Fruit fly (Drosophila melanogaster): ENCODE data around the gene Hsp68.

Gene Hsp68

DNA sequence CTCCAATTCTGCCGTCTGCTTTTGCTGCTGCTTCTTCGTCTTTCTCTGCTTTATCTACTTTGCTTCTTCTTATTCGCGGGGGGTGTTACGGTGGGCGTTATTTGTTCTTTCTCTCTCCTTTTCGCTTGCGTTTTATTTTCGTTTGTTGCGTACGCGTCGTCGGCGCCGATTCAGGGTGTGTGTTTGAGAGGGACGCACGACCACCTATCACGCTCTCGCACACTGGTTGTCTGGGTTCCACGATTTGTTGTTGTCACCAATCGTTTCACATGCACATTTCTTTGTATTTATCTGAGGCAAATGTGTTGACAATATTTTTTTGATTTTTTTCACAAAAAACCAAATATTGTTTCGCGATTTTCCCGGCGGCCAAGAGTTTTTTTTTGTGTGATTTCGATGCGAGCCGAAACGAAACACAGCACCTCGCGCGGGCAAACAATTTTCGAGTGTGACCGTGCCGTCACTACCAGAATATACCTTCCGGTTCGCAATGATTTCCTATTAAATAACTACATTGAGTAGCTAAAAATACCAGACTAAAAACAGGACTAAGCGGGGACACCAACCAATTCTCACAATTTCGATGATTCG lies 48.3 kb upstream of the Hsp68 start, which contains the start of gene Syx1A (continued):
- no peak for TF ChIP-seq tna (GFP tag; IDR thresholded peaks at IDR 0.05; ENCODE audit: partially characterized antibody)
- no peak for TF ChIP-seq HLH3B (GFP tag; IDR thresholded peaks at IDR 0.05)
- TF ChIP-seq pita (GFP tag; optimal IDR thresholded peaks at IDR 0.05): peak; percentile 70
- TF ChIP-seq CG18262 (tag; optimal IDR thresholded peaks at IDR 0.05): peak; percentile 26
- peak; percentile 42 for TF ChIP-seq nau (GFP tag; optimal IDR thresholded peaks at IDR 0.05)
- TF ChIP-seq nmo (GFP tag; optimal IDR thresholded peaks at IDR 0.05): peak; percentile 29
- TF ChIP-seq ewg (GFP tag; optimal IDR thresholded peaks at IDR 0.05): peak; percentile 10
- peak; percentile 72 for TF ChIP-seq sqz (GFP tag; optimal IDR thresholded peaks at IDR 0.05)
- peak; percentile 11 for TF ChIP-seq CoRest (tag; optimal IDR thresholded peaks at IDR 0.05)
- no peak for TF ChIP-seq Lim3 (GFP tag; IDR thresholded peaks at IDR 0.05)
- peak; percentile 29 for TF ChIP-seq CG2712 (tag; optimal IDR thresholded peaks at IDR 0.05)
- TF ChIP-seq Deaf1 (tag; optimal IDR thresholded peaks at IDR 0.05): peak; percentile 67
- peak; percentile 34 for TF ChIP-seq odd (GFP tag; optimal IDR thresholded peaks at IDR 0.05)
- peak; percentile 57 for TF ChIP-seq scrt (GFP tag; optimal IDR thresholded peaks at IDR 0.05)
- no peak for TF ChIP-seq CG6689 (GFP tag; IDR thresholded peaks at IDR 0.05)
- peak; percentile 11 for TF ChIP-seq unpg (GFP tag; optimal IDR thresholded peaks at IDR 0.05)
- TF ChIP-seq otp (GFP tag; IDR thresholded peaks at IDR 0.05): no peak
- TF ChIP-seq ERR (GFP tag; optimal IDR thresholded peaks at IDR 0.05): no peak
- peak; percentile 35 for TF ChIP-seq CG8924 (tag; optimal IDR thresholded peaks at IDR 0.05)
- peak; percentile 18 for TF ChIP-seq Fer1 (GFP tag; optimal IDR thresholded peaks at IDR 0.05)
- peak; percentile 62 for TF ChIP-seq CG6765 (GFP tag; optimal IDR thresholded peaks at IDR 0.05)
- no peak for TF ChIP-seq row (GFP tag; IDR thresholded peaks at IDR 0.05)
- peak; percentile 65 for TF ChIP-seq lab (GFP tag; optimal IDR thresholded peaks at IDR 0.05)
- TF ChIP-seq Med (GFP tag): peak; percentile 82
- no peak for TF ChIP-seq CG16813 (GFP tag; IDR thresholded peaks at IDR 0.05; ENCODE audit: partially characterized antibody)
- no peak for TF ChIP-seq disco-r (GFP tag; optimal IDR thresholded peaks at IDR 0.05)
- no peak for TF ChIP-seq ham (GFP tag; IDR thresholded peaks at IDR 0.05)
- no peak for TF ChIP-seq MTF-1 (GFP tag; optimal IDR thresholded peaks at IDR 0.05; ENCODE audit: borderline replicate concordance)
- peak; percentile 19 for TF ChIP-seq CG2678 (tag; optimal IDR thresholded peaks at IDR 0.05)
- TF ChIP-seq CG4424 (GFP tag; optimal IDR thresholded peaks at IDR 0.05): no peak
- TF ChIP-seq CG4617 (GFP tag; optimal IDR thresholded peaks at IDR 0.05; ENCODE audit: borderline replicate concordance): peak; percentile 0
- TF ChIP-seq CG34376 (GFP tag; optimal IDR thresholded peaks at IDR 0.05): peak; percentile 26
- peak; percentile 48 for TF ChIP-seq BEAF-32 (GFP tag; optimal IDR thresholded peaks at IDR 0.05)
- TF ChIP-seq CG2202 (tag; optimal IDR thresholded peaks at IDR 0.05): peak; percentile 11
- TF ChIP-seq CHES-1-like (GFP tag; optimal IDR thresholded peaks at IDR 0.05): peak; percentile 43
- TF ChIP-seq CG4328 (GFP tag; optimal IDR thresholded peaks at IDR 0.05): peak; percentile 19
- peak; percentile 25 for TF ChIP-seq Dp (GFP tag; optimal IDR thresholded peaks at IDR 0.05)
- TF ChIP-seq cg (GFP tag; optimal IDR thresholded peaks at IDR 0.05): no peak
- no peak for TF ChIP-seq CG11560 (tag; IDR thresholded peaks at IDR 0.05)
- peak; percentile 44 for TF ChIP-seq CTCF (GFP tag; optimal IDR thresholded peaks at IDR 0.05)
- TF ChIP-seq CG15514 (GFP tag; optimal IDR thresholded peaks at IDR 0.05): peak; percentile 80
- peak; percentile 27 for TF ChIP-seq chn (GFP tag; optimal IDR thresholded peaks at IDR 0.05)
- peak; percentile 15 for TF ChIP-seq fd64A (GFP tag; optimal IDR thresholded peaks at IDR 0.05)
- no peak for TF ChIP-seq cas (GFP tag; IDR thresholded peaks at IDR 0.05)
- TF ChIP-seq CG4854 (GFP tag; optimal IDR thresholded peaks at IDR 0.05): no peak
- no peak for TF ChIP-seq aop (GFP tag; IDR thresholded peaks at IDR 0.05)
- TF ChIP-seq Oaz (GFP tag; IDR thresholded peaks at IDR 0.05): no peak
- TF ChIP-seq CG4360 (GFP tag; IDR thresholded peaks at IDR 0.05): no peak
- TF ChIP-seq oc (tag; optimal IDR thresholded peaks at IDR 0.05): no peak
- peak; percentile 1 for TF ChIP-seq Sin3A (optimal IDR thresholded peaks at IDR 0.05)
- no peak for TF ChIP-seq Usf (GFP tag; optimal IDR thresholded peaks at IDR 0.05)

Data from whole organism, embryonic.